Fruit fly (Drosophila melanogaster) whole organism, embryonic: ENCODE results near the gene RASSF8.

ENCODE experiments used
- Bdp1 ChIP-seq: fragments of 200-800 bp; sonication (Bioruptor generic); optimal IDR thresholded peaks from 3 replicates; lab custom pipeline; 2016; ENCODE audit warnings: missing biosample characterization, missing genetic modification characterization
- C15 ChIP-seq: fragments of 200-800 bp; sonication (Bioruptor generic); IDR thresholded peaks from 3 replicates; pipeline ENCODE4 v1.3.6; 2022; ENCODE audit warnings: missing biosample characterization, missing genetic modification characterization
- CG10267 ChIP-seq: fragments of 200-800 bp; sonication (Bioruptor generic); optimal IDR thresholded peaks from 2 replicates; lab custom pipeline; 2018; ENCODE audit warnings: missing biosample characterization, mild to moderate bottlenecking, missing genetic modification characterization, moderate library complexity
- CG11085 ChIP-seq: fragments of 200-800 bp; sonication (Bioruptor generic); IDR thresholded peaks from 2 replicates; pipeline ENCODE4 v1.3.6; 2022; ENCODE audit warnings: missing biosample characterization, missing genetic modification characterization
- CG11696 ChIP-seq: fragments of 200-800 bp; sonication (Bioruptor generic); IDR thresholded peaks from 2 replicates; pipeline ENCODE4 v1.3.6; 2022; ENCODE audit warnings: missing biosample characterization, missing genetic modification characterization
- CG12104 ChIP-seq: fragments of 200-800 bp; sonication (Bioruptor generic); optimal IDR thresholded peaks from 3 replicates; lab custom pipeline; 2016; ENCODE audit warnings: missing biosample characterization, missing genetic modification characterization
- CG12769 ChIP-seq: fragments of 200-800 bp; sonication (Bioruptor generic); optimal IDR thresholded peaks from 2 replicates; lab custom pipeline; 2019; ENCODE audit warnings: missing biosample characterization, mild to moderate bottlenecking, missing genetic modification characterization, moderate library complexity
- CG13287 ChIP-seq: fragments of 200-800 bp; sonication (Bioruptor generic); IDR thresholded peaks from 2 replicates; pipeline ENCODE4 v1.3.6; 2022; ENCODE audit warnings: missing biosample characterization, missing genetic modification characterization; ENCODE audit not compliant: partially characterized antibody
- CG14050 ChIP-seq: fragments of 200-800 bp; sonication (Bioruptor generic); IDR thresholded peaks from 3 replicates; pipeline ENCODE4 v1.3.6; 2022; ENCODE audit warnings: missing biosample characterization, missing genetic modification characterization
- CG14710 ChIP-seq: fragments of 200-800 bp; sonication (Bioruptor generic); optimal IDR thresholded peaks from 3 replicates; lab custom pipeline; 2019; ENCODE audit warnings: missing biosample characterization, mild to moderate bottlenecking, missing genetic modification characterization, moderate library complexity
- CG1647 ChIP-seq: fragments of 200-800 bp; sonication (Bioruptor generic); optimal IDR thresholded peaks from 3 replicates; lab custom pipeline; 2016; ENCODE audit warnings: missing biosample characterization, missing genetic modification characterization
- CG1832 ChIP-seq: fragments of 200-800 bp; sonication (Bioruptor generic); optimal IDR thresholded peaks from 2 replicates; lab custom pipeline; 2017; ENCODE audit warnings: missing biosample characterization, mild to moderate bottlenecking, missing genetic modification characterization, inconsistent platforms
- CG2202 ChIP-seq: fragments of 200-800 bp; sonication (Bioruptor generic); optimal IDR thresholded peaks from 2 replicates; lab custom pipeline; 2018; ENCODE audit warnings: missing biosample characterization, mild to moderate bottlenecking, missing genetic modification characterization
- CG32767 ChIP-seq: fragments of 200-800 bp; sonication (Bioruptor generic); IDR thresholded peaks from 2 replicates; pipeline ENCODE4 v1.3.6; 2022; ENCODE audit warnings: missing biosample characterization, missing genetic modification characterization
- CG32772 ChIP-seq: fragments of 200-800 bp; sonication (Bioruptor generic); IDR thresholded peaks from 2 replicates; pipeline ENCODE4 v1.3.6; 2022; ENCODE audit warnings: missing biosample characterization, missing genetic modification characterization
- CG3838 ChIP-seq: fragments of 200-800 bp; sonication (Bioruptor generic); optimal IDR thresholded peaks from 3 replicates; lab custom pipeline; 2016; ENCODE audit warnings: missing biosample characterization, missing genetic modification characterization
- CG4820 ChIP-seq: fragments of 200-800 bp; sonication (Bioruptor generic); optimal IDR thresholded peaks from 3 replicates; lab custom pipeline; 2016; ENCODE audit warnings: missing biosample characterization, missing genetic modification characterization
- CG8944 ChIP-seq: fragments of 200-800 bp; sonication (Bioruptor generic); optimal IDR thresholded peaks from 3 replicates; lab custom pipeline; 2016; ENCODE audit warnings: missing biosample characterization, missing genetic modification characterization
- CG9215 ChIP-seq: fragments of 200-800 bp; sonication (Bioruptor generic); IDR thresholded peaks from 2 replicates; pipeline ENCODE4 v1.3.6; 2022; ENCODE audit warnings: missing biosample characterization, missing genetic modification characterization
- CHES-1-like ChIP-seq: fragments of 200-800 bp; sonication (Bioruptor generic); optimal IDR thresholded peaks from 2 replicates; lab custom pipeline; 2016; ENCODE audit warnings: missing biosample characterization, missing genetic modification characterization
- D19A ChIP-seq: fragments of 200-800 bp; optimal IDR thresholded peaks from 3 replicates; lab custom pipeline; 2019; ENCODE audit warnings: missing biosample characterization, mild to moderate bottlenecking, missing genetic modification characterization, moderate library complexity
- D19B ChIP-seq: fragments of 200-800 bp; sonication (Bioruptor generic); optimal IDR thresholded peaks from 2 replicates; lab custom pipeline; 2017; ENCODE audit warnings: missing biosample characterization, mild to moderate bottlenecking, missing genetic modification characterization
- Dip2 ChIP-seq: fragments of 200-800 bp; sonication (Bioruptor generic); IDR thresholded peaks from 2 replicates; pipeline ENCODE4 v1.3.6; 2022; ENCODE audit warnings: missing biosample characterization, missing genetic modification characterization
- Gug ChIP-seq: fragments of 200-800 bp; sonication (Bioruptor generic); IDR thresholded peaks from 4 replicates; pipeline ENCODE4 v1.3.6; 2022; ENCODE audit warnings: missing biosample characterization, missing genetic modification characterization
- HHEX ChIP-seq: fragments of 200-800 bp; sonication (Bioruptor generic); optimal IDR thresholded peaks from 3 replicates; lab custom pipeline; 2017; ENCODE audit warnings: missing biosample characterization, mild to moderate bottlenecking, missing genetic modification characterization, missing genetic modification reagents
- Hey ChIP-seq: fragments of 200-800 bp; sonication (Bioruptor generic); optimal IDR thresholded peaks from 3 replicates; lab custom pipeline; 2018; ENCODE audit warnings: missing biosample characterization, mild to moderate bottlenecking, missing genetic modification characterization
- Hmx ChIP-seq: fragments of 200-800 bp; sonication (Bioruptor generic); optimal IDR thresholded peaks from 2 replicates; lab custom pipeline; 2016; ENCODE audit warnings: missing biosample characterization, missing genetic modification characterization
- MTF-1 ChIP-seq: fragments of 200-800 bp; sonication (Bioruptor generic); optimal IDR thresholded peaks from 2 replicates; lab custom pipeline; 2018; ENCODE audit warnings: missing biosample characterization, mild to moderate bottlenecking, missing genetic modification characterization, borderline replicate concordance
- Med ChIP-seq: fragments of 200-800 bp; sonication (Bioruptor generic); peaks from one replicate; lab custom pipeline; 2016; ENCODE audit warnings: missing biosample characterization, missing genetic modification characterization, mild to moderate bottlenecking, inconsistent platforms, moderate library complexity
- Nf-YA ChIP-seq: fragments of 200-800 bp; sonication (Bioruptor generic); IDR thresholded peaks from 2 replicates; pipeline ENCODE4 v1.3.6; 2022; ENCODE audit warnings: missing biosample characterization, missing genetic modification characterization
- abd-A ChIP-seq: fragments of 200-800 bp; sonication (Bioruptor generic); optimal IDR thresholded peaks from 3 replicates; lab custom pipeline; 2019; ENCODE audit warnings: missing biosample characterization, mild to moderate bottlenecking, missing genetic modification characterization, moderate library complexity
- croc ChIP-seq: fragments of 200-800 bp; sonication (Bioruptor generic); conservative IDR thresholded peaks from 3 replicates; pipeline ENCODE4 v1.3.6; 2022; ENCODE audit warnings: missing biosample characterization, missing genetic modification characterization
- dimm ChIP-seq: fragments of 200-800 bp; sonication (Bioruptor generic); IDR thresholded peaks from 2 replicates; pipeline ENCODE4 v1.3.6; 2022; ENCODE audit warnings: missing biosample characterization, missing genetic modification characterization
- dmrt11E ChIP-seq: fragments of 200-800 bp; sonication (Bioruptor generic); optimal IDR thresholded peaks from 3 replicates; lab custom pipeline; 2018; ENCODE audit warnings: missing biosample characterization, mild to moderate bottlenecking, missing genetic modification characterization, moderate library complexity
- gfzf ChIP-seq: fragments of 200-800 bp; sonication (Bioruptor generic); optimal IDR thresholded peaks from 2 replicates; lab custom pipeline; 2016; ENCODE audit warnings: missing biosample characterization, mild to moderate bottlenecking, missing genetic modification characterization, moderate library complexity
- jing ChIP-seq: fragments of 200-800 bp; sonication (Bioruptor generic); optimal IDR thresholded peaks from 2 replicates; lab custom pipeline; 2018; ENCODE audit warnings: missing biosample characterization, mild to moderate bottlenecking, missing genetic modification characterization
- kay ChIP-seq: fragments of 200-800 bp; sonication (Bioruptor generic); optimal IDR thresholded peaks from 2 replicates; lab custom pipeline; 2016; ENCODE audit warnings: missing biosample characterization, missing genetic modification characterization
- lilli ChIP-seq: fragments of 200-800 bp; sonication (Bioruptor generic); optimal IDR thresholded peaks from 3 replicates; lab custom pipeline; 2016; ENCODE audit warnings: missing biosample characterization, missing genetic modification characterization
- nmo ChIP-seq: fragments of 200-800 bp; sonication (Bioruptor generic); optimal IDR thresholded peaks from 2 replicates; lab custom pipeline; 2018; ENCODE audit warnings: missing biosample characterization, mild to moderate bottlenecking, missing genetic modification characterization, moderate library complexity
- oc ChIP-seq: fragments of 200-800 bp; sonication (Bioruptor generic); optimal IDR thresholded peaks from 2 replicates; lab custom pipeline; 2018; ENCODE audit warnings: missing biosample characterization, mild to moderate bottlenecking, missing genetic modification characterization, moderate library complexity
- pzg ChIP-seq: fragments of 200-800 bp; sonication (Bioruptor generic); optimal IDR thresholded peaks from 3 replicates; lab custom pipeline; 2018; ENCODE audit warnings: missing biosample characterization, mild to moderate bottlenecking, missing genetic modification characterization, moderate library complexity
- ranshi ChIP-seq: fragments of 200-800 bp; sonication (Bioruptor generic); IDR thresholded peaks from 2 replicates; pipeline ENCODE4 v1.3.6; 2022; ENCODE audit warnings: missing biosample characterization, missing genetic modification characterization
- sc ChIP-seq, 3 experiments: fragments of >200 bp in 2 of 3; fragments of 200-800 bp in 1 of 3; sonication (Bioruptor generic) in 1 of 3; optimal IDR thresholded peaks; 2 replicates in 2 of 3; 3 replicates in 1 of 3; lab custom pipeline; 2017; ENCODE audit warnings: mild to moderate bottlenecking in 1 of 3, missing biosample characterization in 1 of 3, missing genetic modification characterization in 1 of 3, missing genetic modification reagents in 1 of 3
- schlank ChIP-seq: fragments of 200-800 bp; sonication (Bioruptor generic); optimal IDR thresholded peaks from 2 replicates; lab custom pipeline; 2018; ENCODE audit warnings: missing biosample characterization, mild to moderate bottlenecking, missing genetic modification characterization
- stc ChIP-seq: fragments of 200-800 bp; sonication (Bioruptor generic); IDR thresholded peaks from 2 replicates; pipeline ENCODE4 v1.3.6; 2022; ENCODE audit warnings: missing biosample characterization, missing genetic modification characterization
- sug ChIP-seq: fragments of 200-800 bp; optimal IDR thresholded peaks from 2 replicates; lab custom pipeline; 2019; ENCODE audit warnings: missing biosample characterization, mild to moderate bottlenecking, missing genetic modification characterization, moderate library complexity
- toy ChIP-seq: fragments of 200-800 bp; sonication (Bioruptor generic); IDR thresholded peaks from 2 replicates; pipeline ENCODE4 v1.3.6; 2022; ENCODE audit warnings: missing biosample characterization, missing genetic modification characterization
- usp ChIP-seq: fragments of >200 bp; optimal IDR thresholded peaks from 2 replicates; lab custom pipeline; 2017; ENCODE audit warnings: missing biosample characterization, missing genetic modification characterization
- wdn ChIP-seq: fragments of 200-800 bp; sonication (Bioruptor generic); IDR thresholded peaks from 2 replicates; pipeline ENCODE4 v1.3.6; 2022; ENCODE audit warnings: missing biosample characterization, missing genetic modification characterization
- wek ChIP-seq: fragments of 200-800 bp; sonication (Bioruptor generic); optimal IDR thresholded peaks from 3 replicates; lab custom pipeline; 2018; ENCODE audit warnings: missing biosample characterization, mild to moderate bottlenecking, missing genetic modification characterization, moderate library complexity
- zfh2 ChIP-seq: fragments of 200-800 bp; sonication (Bioruptor generic); optimal IDR thresholded peaks from 2 replicates; lab custom pipeline; 2016; ENCODE audit warnings: missing biosample characterization, missing genetic modification characterization

The RASSF8 gene

dm6 chr3R:25678489-25679082, 17.0 kb downstream of the RASSF8 start, which contains the start of the genes CG4730 and CG5039 (continued):
- TF ChIP-seq stc (GFP tag; lab: Robert Waterston, UW) (no peak), oc (tag; lab: Kevin White, UChicago) (no peak), CG4820 (no peak), toy (GFP tag; lab: Robert Waterston, UW) (no peak), Gug (GFP tag; lab: Robert Waterston, UW) (no peak), CG1647 (GFP tag; lab: Kevin White, UChicago) (no peak), Med (GFP tag; lab: Kevin White, UChicago) (peak; percentile 5), CG12104 (GFP tag; lab: Kevin White, UChicago) (no peak), CG11696 (GFP tag; lab: Robert Waterston, UW) (no peak), croc (no peak), CG8944 (no peak), HHEX (GFP tag; lab: Kevin White, UChicago) (no peak), kay (GFP tag; lab: Kevin White, UChicago) (no peak), Bdp1 (no peak), CG14050 (GFP tag; lab: Robert Waterston, UW) (no peak), wdn (GFP tag; lab: Robert Waterston, UW) (no peak), CG10267 (peak; percentile 2), CG32772 (no peak), abd-A (tag; lab: Kevin White, UChicago) (no peak), Dip2 (GFP tag; lab: Robert Waterston, UW) (no peak), gfzf (GFP tag; lab: Kevin White, UChicago) (peak; percentile 31), CG2202 (no peak), CHES-1-like (GFP tag; lab: Kevin White, UChicago) (no peak), sug (tag; lab: Kevin White, UChicago) (no peak), pzg (GFP tag; lab: Kevin White, UChicago) (peak; percentile 74), D19A (tag; lab: Kevin White, UChicago) (no peak), ranshi (no peak), CG14710 (tag; lab: Kevin White, UChicago) (no peak), nmo (GFP tag; lab: Kevin White, UChicago) (no peak), Nf-YA (GFP tag; lab: Robert Waterston, UW) (no peak), wek (GFP tag; lab: Kevin White, UChicago) (no peak), sc (optimal IDR thresholded peaks at IDR 0.05; lab: Kevin White, UChicago) (no peak), sc (GFP tag; optimal IDR thresholded peaks at IDR 0.05; lab: Kevin White, UChicago) (no peak), CG12769 (tag; lab: Kevin White, UChicago) (no peak), CG11085 (GFP tag; lab: Robert Waterston, UW) (no peak), CG32767 (GFP tag; lab: Robert Waterston, UW) (no peak), CG1832 (GFP tag; lab: Kevin White, UChicago) (no peak), CG13287 (GFP tag; lab: Robert Waterston, UW) (peak; percentile 28; the same call in 1 of the 2 replicates), usp (GFP tag; lab: Kevin White, UChicago) (no peak), dimm (GFP tag; lab: Robert Waterston, UW) (no peak), dmrt11E (no peak), MTF-1 (GFP tag; lab: Kevin White, UChicago) (no peak), D19B (no peak), schlank (no peak), CG9215 (GFP tag; lab: Robert Waterston, UW) (no peak), lilli (GFP tag; lab: Kevin White, UChicago) (no peak), CG3838 (no peak), zfh2 (GFP tag; lab: Kevin White, UChicago) (no peak), Hey (tag; lab: Kevin White, UChicago) (no peak), C15 (GFP tag; lab: Robert Waterston, UW) (no peak), jing (GFP tag; lab: Kevin White, UChicago) (no peak), Hmx (no peak)
